Fruit fly (Drosophila melanogaster): ENCODE measurements around the gene Ziz.

Ziz gene

dm6 chr2L:7491902-7492301 is 4.2 kb downstream of the Ziz start (continued):
- TF ChIP-seq CG17568 (GFP tag; optimal IDR thresholded peaks at IDR 0.05) (peak; percentile 34), Aef1 (GFP tag; IDR thresholded peaks at IDR 0.05) (peak; percentile 37; the same call in 1 of the 3 replicates), sisA (GFP tag; IDR thresholded peaks at IDR 0.05) (peak; percentile 65), HmgZ (tag; optimal IDR thresholded peaks at IDR 0.05) (no peak), CG12299 (tag; optimal IDR thresholded peaks at IDR 0.05) (peak; percentile 41), CG10147 (GFP tag; optimal IDR thresholded peaks at IDR 0.05) (no peak), sens (GFP tag) (no peak), chinmo (GFP tag; IDR thresholded peaks at IDR 0.05; ENCODE audit: partially characterized antibody) (no peak), Rx (GFP tag; IDR thresholded peaks at IDR 0.05) (peak; percentile 40; the same call in 1 of the 2 replicates), Sry-β (GFP tag; optimal IDR thresholded peaks at IDR 0.05) (no peak), oc (tag; optimal IDR thresholded peaks at IDR 0.05) (peak; percentile 41), eyg (GFP tag; optimal IDR thresholded peaks at IDR 0.05) (no peak), caup (GFP tag; optimal IDR thresholded peaks at IDR 0.05; ENCODE audit: severe bottlenecking) (no peak), CG3281 (GFP tag; optimal IDR thresholded peaks at IDR 0.05) (peak; percentile 43), Oli (tag; optimal IDR thresholded peaks at IDR 0.05) (peak; percentile 72), ranshi (GFP tag; IDR thresholded peaks at IDR 0.05) (peak; percentile 49; the same call in 1 of the 2 replicates), Side (GFP tag; optimal IDR thresholded peaks at IDR 0.05) (no peak), insv (GFP tag; optimal IDR thresholded peaks at IDR 0.05) (no peak), lmd (GFP tag; IDR thresholded peaks at IDR 0.05) (peak; percentile 71), CG12155 (GFP tag; optimal IDR thresholded peaks at IDR 0.05) (peak; percentile 8), CG9727 (GFP tag; optimal IDR thresholded peaks at IDR 0.05) (peak; percentile 33), Hr78 (GFP tag; optimal IDR thresholded peaks at IDR 0.05) (peak in 1 of 2 experiments; percentile 36), CG2875 (GFP tag; optimal IDR thresholded peaks at IDR 0.05) (no peak), Sox102F (GFP tag; optimal IDR thresholded peaks at IDR 0.05) (peak; percentile 64), CG17359 (tag; optimal IDR thresholded peaks at IDR 0.05) (peak; percentile 75), row (GFP tag; IDR thresholded peaks at IDR 0.05) (peak; percentile 76), chif (GFP tag; optimal IDR thresholded peaks at IDR 0.05) (no peak), ap (GFP tag; IDR thresholded peaks at IDR 0.05) (0 out of 2 replicates have a peak, but pooled peaks have one; percentile 26), jigr1 (GFP tag; IDR thresholded peaks at IDR 0.05) (no peak), Rfx (GFP tag; IDR thresholded peaks at IDR 0.05) (peak; percentile 49; the same call in 1 of the 2 replicates), CG10654 (GFP tag; optimal IDR thresholded peaks at IDR 0.05) (peak; percentile 15), Med (GFP tag) (peak; percentile 81), Xbp1 (GFP tag; optimal IDR thresholded peaks at IDR 0.05) (peak; percentile 51), NC2β (GFP tag; optimal IDR thresholded peaks at IDR 0.05) (no peak), cwo (GFP tag; optimal IDR thresholded peaks at IDR 0.05) (peak; percentile 42), ro (GFP tag; IDR thresholded peaks at IDR 0.05) (peak; percentile 51; the same call in 1 of the 2 replicates), gce (GFP tag; IDR thresholded peaks at IDR 0.05) (no peak), CG8765 (GFP tag; IDR thresholded peaks at IDR 0.05) (no peak), Hmr (GFP tag; optimal IDR thresholded peaks at IDR 0.05) (peak; percentile 16), CG4730 (GFP tag; IDR thresholded peaks at IDR 0.05) (no peak), ssp (GFP tag; IDR thresholded peaks at IDR 0.05) (peak; percentile 36; the same call in 1 of the 2 replicates), CG14014 (GFP tag; IDR thresholded peaks at IDR 0.05) (peak; percentile 52; the same call in 1 of the 2 replicates), lola (GFP tag; optimal IDR thresholded peaks at IDR 0.05) (peak in 1 of 3 experiments; percentile 16), CG7839 (tag; optimal IDR thresholded peaks at IDR 0.05) (peak; percentile 68), Neu2 (GFP tag; optimal IDR thresholded peaks at IDR 0.05; ENCODE audit: borderline replicate concordance) (no peak), Xrp1 (GFP tag; IDR thresholded peaks at IDR 0.05) (peak; percentile 71; the same call in 1 of the 2 replicates), sob (GFP tag; IDR thresholded peaks at IDR 0.05) (0 out of 2 replicates have a peak, but pooled peaks have one; percentile 54), az2 (GFP tag; optimal IDR thresholded peaks at IDR 0.05) (peak; percentile 47), CG15479 (GFP tag; optimal IDR thresholded peaks at IDR 0.05) (no peak), slou (GFP tag; optimal IDR thresholded peaks at IDR 0.05) (no peak)

All from whole organism, embryonic.